Worm (Caenorhabditis elegans) whole organism, L4 larva: ENCODE data around the gene F59C12.4.

Experiments used
- D1046.2 ChIP-seq: fragments of 200-800 bp; sonication (Bioruptor generic); IDR thresholded peaks from 2 replicates; pipeline ENCODE4 v1.3.6; 2022; ENCODE audit warnings: missing genetic modification characterization, missing compliant biosample characterization
- F37D6.2 ChIP-seq: sonication (generic microtip); optimal IDR thresholded peaks from 2 replicates; lab custom pipeline; 2016; ENCODE audit warnings: mild to moderate bottlenecking, missing genetic modification characterization, missing compliant biosample characterization
- F49E8.2 ChIP-seq: sonication (generic microtip); optimal IDR thresholded peaks from 2 replicates; lab custom pipeline; 2016; ENCODE audit warnings: missing compliant biosample characterization, mild to moderate bottlenecking, missing genetic modification characterization, borderline replicate concordance
- Y105C5A.15 ChIP-seq: fragments of 200-800 bp; sonication (Bioruptor generic); IDR thresholded peaks from 2 replicates; pipeline ENCODE4 v1.3.6; 2022; ENCODE audit warnings: missing genetic modification characterization, missing compliant biosample characterization
- Y5F2A.4 ChIP-seq: fragments of 200-800 bp; sonication (Bioruptor generic); optimal IDR thresholded peaks from 2 replicates; lab custom pipeline; 2018; ENCODE audit warnings: mild to moderate bottlenecking, missing genetic modification characterization, missing compliant biosample characterization
- ZK337.2 ChIP-seq: fragments of 200-800 bp; sonication (Bioruptor generic); IDR thresholded peaks from 2 replicates; pipeline ENCODE4 v1.3.6; 2022; ENCODE audit warnings: missing genetic modification reagents, missing genetic modification characterization, missing compliant biosample characterization
- arid-1 ChIP-seq: fragments of 200-800 bp; sonication (Bioruptor generic); conservative IDR thresholded peaks from 2 replicates; pipeline ENCODE4 v1.3.6; 2022; ENCODE audit warnings: missing genetic modification reagents, missing genetic modification characterization, missing compliant biosample characterization
- attf-4 ChIP-seq: sonication (generic microtip); optimal IDR thresholded peaks from 3 replicates; lab custom pipeline; 2017; ENCODE audit warnings: missing biosample characterization, missing genetic modification characterization
- ceh-28 ChIP-seq: fragments of 150-350 bp; optimal IDR thresholded peaks from 2 replicates; lab custom pipeline; 2014; ENCODE audit warnings: missing biosample characterization, missing genetic modification reagents, missing genetic modification characterization
- ceh-44 ChIP-seq: fragments of 200-800 bp; sonication (Bioruptor generic); IDR thresholded peaks from 2 replicates; pipeline ENCODE4 v1.3.6; 2022; ENCODE audit warnings: missing genetic modification reagents, missing genetic modification characterization, missing compliant biosample characterization
- ctbp-1 ChIP-seq: fragments of 200-800 bp; sonication (Bioruptor generic); IDR thresholded peaks from 2 replicates; pipeline ENCODE4 v1.3.6; 2022; ENCODE audit warnings: missing genetic modification reagents, missing genetic modification characterization, missing compliant biosample characterization
- daf-12 ChIP-seq: fragments of 150-350 bp; optimal IDR thresholded peaks from 2 replicates; lab custom pipeline; 2014; ENCODE audit warnings: missing biosample characterization, missing genetic modification reagents, missing genetic modification characterization
- daf-16 ChIP-seq, 3 experiments: sonication (generic microtip); optimal IDR thresholded peaks; 2 replicates each; lab custom pipeline; 2016 to 2017; ENCODE audit warnings: missing genetic modification characterization in 3 of 3, missing genetic modification reagents in 3 of 3, mild to moderate bottlenecking in 2 of 3, missing compliant biosample characterization in 2 of 3, missing biosample characterization in 1 of 3, moderate library complexity in 1 of 3
- daf-19 ChIP-seq: fragments of 200-800 bp; sonication (Bioruptor generic); conservative IDR thresholded peaks from 2 replicates; pipeline ENCODE4 v1.3.6; 2022; ENCODE audit warnings: missing genetic modification characterization, missing compliant biosample characterization
- dmd-6 ChIP-seq: fragments of 200-800 bp; sonication (Bioruptor generic); IDR thresholded peaks from 2 replicates; pipeline ENCODE4 v1.3.6; 2022; ENCODE audit warnings: missing genetic modification reagents, missing genetic modification characterization, missing compliant biosample characterization
- dpl-1 ChIP-seq: fragments of 150-350 bp; optimal IDR thresholded peaks from 2 replicates; lab custom pipeline; 2014; ENCODE audit warnings: missing biosample characterization, missing genetic modification reagents, missing genetic modification characterization
- egl-43 ChIP-seq: fragments of 200-800 bp; sonication (Bioruptor generic); IDR thresholded peaks from 2 replicates; pipeline ENCODE4 v1.3.6; 2022; ENCODE audit warnings: missing genetic modification reagents, missing genetic modification characterization, missing compliant biosample characterization
- fos-1 ChIP-seq: fragments of 150-350 bp; optimal IDR thresholded peaks from 2 replicates; lab custom pipeline; 2014; ENCODE audit warnings: missing biosample characterization, missing genetic modification characterization
- gei-8 ChIP-seq: fragments of 200-800 bp; sonication (Bioruptor generic); optimal IDR thresholded peaks from 2 replicates; lab custom pipeline; 2018; ENCODE audit warnings: mild to moderate bottlenecking, missing genetic modification characterization, missing compliant biosample characterization
- hif-1 ChIP-seq, 2 experiments: sonication (generic microtip); optimal IDR thresholded peaks; 2 replicates each; lab custom pipeline; 2016 to 2017; ENCODE audit warnings: missing compliant biosample characterization in 2 of 2, missing genetic modification characterization in 2 of 2, missing genetic modification reagents in 2 of 2, missing genotype in 2 of 2, mild to moderate bottlenecking in 1 of 2
- hmg-1.1 ChIP-seq: fragments of 200-800 bp; sonication (Bioruptor generic); IDR thresholded peaks from 2 replicates; pipeline ENCODE4 v1.3.6; 2022; ENCODE audit warnings: missing genetic modification reagents, missing genetic modification characterization, missing compliant biosample characterization
- lim-7 ChIP-seq: fragments of 200-800 bp; sonication (Bioruptor generic); IDR thresholded peaks from 2 replicates; pipeline ENCODE4 v1.3.6; 2022; ENCODE audit warnings: missing genetic modification characterization, missing compliant biosample characterization
- lin-13 ChIP-seq: fragments of 150-350 bp; optimal IDR thresholded peaks from 2 replicates; lab custom pipeline; 2014; ENCODE audit warnings: missing biosample characterization, missing genetic modification reagents, missing genetic modification characterization
- lin-15B ChIP-seq: fragments of 150-350 bp; sonication (generic microtip); optimal IDR thresholded peaks from 3 replicates; lab custom pipeline; 2014; ENCODE audit warnings: missing biosample characterization, missing genetic modification characterization
- lin-38 ChIP-seq: fragments of 200-800 bp; sonication (Bioruptor generic); IDR thresholded peaks from 2 replicates; pipeline ENCODE4 v1.3.6; 2022; ENCODE audit warnings: missing genetic modification reagents, missing genetic modification characterization, missing compliant biosample characterization
- lsy-2 ChIP-seq, 2 experiments: fragments of 150-350 bp in 1 of 2; sonication (generic microtip) in 1 of 2; optimal IDR thresholded peaks; 2 replicates each; lab custom pipeline; 2014 to 2017; ENCODE audit warnings: missing biosample characterization in 2 of 2, missing genetic modification characterization in 2 of 2
- mdl-1 ChIP-seq, 2 experiments: fragments of 150-350 bp in 1 of 2; sonication (generic microtip) in 1 of 2; optimal IDR thresholded peaks; 2 replicates each; lab custom pipeline; 2014 to 2017; ENCODE audit warnings: missing biosample characterization in 2 of 2, missing genetic modification characterization in 2 of 2
- mdt-29 ChIP-seq: fragments of 200-800 bp; sonication (Bioruptor generic); IDR thresholded peaks from 2 replicates; pipeline ENCODE4 v1.3.6; 2022; ENCODE audit warnings: missing genetic modification reagents, missing genetic modification characterization, missing compliant biosample characterization
- mep-1 ChIP-seq: fragments of 150-350 bp; sonication (generic microtip); optimal IDR thresholded peaks from 3 replicates; lab custom pipeline; 2014; ENCODE audit warnings: missing biosample characterization, missing genetic modification characterization
- mxl-2 ChIP-seq: fragments of 200-800 bp; sonication (Bioruptor generic); conservative IDR thresholded peaks from 2 replicates; pipeline ENCODE4 v1.3.6; 2022; ENCODE audit warnings: missing genetic modification reagents, missing genetic modification characterization, missing compliant biosample characterization
- mxl-3 ChIP-seq: fragments of 200-800 bp; sonication (Bioruptor generic); optimal IDR thresholded peaks from 2 replicates; lab custom pipeline; 2018; ENCODE audit warnings: mild to moderate bottlenecking, missing genetic modification characterization, missing compliant biosample characterization
- nhr-10 ChIP-seq: fragments of 150-350 bp; optimal IDR thresholded peaks from 2 replicates; lab custom pipeline; 2014; ENCODE audit warnings: missing biosample characterization, missing genetic modification characterization
- nhr-11 ChIP-seq: fragments of 150-350 bp; optimal IDR thresholded peaks from 2 replicates; lab custom pipeline; 2014; ENCODE audit warnings: missing biosample characterization, missing genetic modification characterization
- nhr-28 ChIP-seq: fragments of 150-350 bp; optimal IDR thresholded peaks from 2 replicates; lab custom pipeline; 2014; ENCODE audit warnings: missing biosample characterization, missing genetic modification characterization
- nhr-42 ChIP-seq: fragments of 200-800 bp; sonication (Bioruptor generic); IDR thresholded peaks from 2 replicates; pipeline ENCODE4 v1.3.6; 2022; ENCODE audit warnings: missing genetic modification characterization, missing compliant biosample characterization
- nhr-6 ChIP-seq: fragments of 150-350 bp; optimal IDR thresholded peaks from 2 replicates; lab custom pipeline; 2014; ENCODE audit warnings: missing biosample characterization, missing genetic modification characterization
- nhr-76 ChIP-seq: fragments of 150-350 bp; optimal IDR thresholded peaks from 2 replicates; lab custom pipeline; 2014; ENCODE audit warnings: missing biosample characterization, missing genetic modification characterization
- nhr-77 ChIP-seq: fragments of 150-350 bp; optimal IDR thresholded peaks from 2 replicates; lab custom pipeline; 2014; ENCODE audit warnings: missing biosample characterization, missing genetic modification characterization
- pha-4 ChIP-seq, 2 experiments: fragments of 150-350 bp in 1 of 2; fragments of 200-800 bp in 1 of 2; sonication (Bioruptor generic) in 1 of 2; IDR thresholded peaks in 1 of 2; optimal IDR thresholded peaks in 1 of 2; 2 replicates each; pipeline versions ENCODE4 v1.3.6 to Lab custom; 2014 to 2022; ENCODE audit warnings: missing genetic modification characterization in 2 of 2, missing genetic modification reagents in 2 of 2, missing biosample characterization in 1 of 2, missing compliant biosample characterization in 1 of 2
- php-3 ChIP-seq: fragments of 200-800 bp; sonication (Bioruptor generic); IDR thresholded peaks from 2 replicates; pipeline ENCODE4 v1.3.6; 2022; ENCODE audit warnings: missing genetic modification reagents, missing genetic modification characterization, missing compliant biosample characterization
- pqm-1 ChIP-seq: sonication (generic microtip); optimal IDR thresholded peaks from 2 replicates; lab custom pipeline; 2017; ENCODE audit warnings: missing biosample characterization, missing genetic modification characterization
- rbr-2 ChIP-seq: sonication (generic microtip); optimal IDR thresholded peaks from 2 replicates; lab custom pipeline; 2016; ENCODE audit warnings: missing genotype, missing genetic modification characterization, missing compliant biosample characterization
- saeg-2 ChIP-seq: fragments of 200-800 bp; sonication (Bioruptor generic); IDR thresholded peaks from 2 replicates; pipeline ENCODE4 v1.3.6; 2022; ENCODE audit warnings: missing genetic modification reagents, missing genetic modification characterization, missing compliant biosample characterization
- tra-1 ChIP-seq: fragments of 200-800 bp; sonication (Bioruptor generic); IDR thresholded peaks from 2 replicates; pipeline ENCODE4 v1.3.6; 2022; ENCODE audit warnings: missing genetic modification reagents, missing genetic modification characterization, missing compliant biosample characterization
- unc-39 ChIP-seq: sonication (generic microtip); optimal IDR thresholded peaks from 2 replicates; lab custom pipeline; 2017; ENCODE audit warnings: missing biosample characterization, missing genetic modification characterization
- vab-7 ChIP-seq: fragments of 200-800 bp; sonication (Bioruptor generic); IDR thresholded peaks from 2 replicates; pipeline ENCODE4 v1.3.6; 2022; ENCODE audit warnings: missing genetic modification reagents, missing genetic modification characterization, missing compliant biosample characterization
- zag-1 ChIP-seq: fragments of 150-350 bp; optimal IDR thresholded peaks from 2 replicates; lab custom pipeline; 2014; ENCODE audit warnings: missing biosample characterization, missing genetic modification characterization
- zfp-3 ChIP-seq: fragments of 200-800 bp; sonication (Bioruptor generic); conservative IDR thresholded peaks from 2 replicates; pipeline ENCODE4 v1.3.6; 2022; ENCODE audit warnings: missing genetic modification reagents, missing genetic modification characterization, missing compliant biosample characterization
- zip-11 ChIP-seq: fragments of 200-800 bp; sonication (Bioruptor generic); IDR thresholded peaks from 2 replicates; pipeline ENCODE4 v1.3.6; 2022; ENCODE audit warnings: missing genetic modification characterization, missing compliant biosample characterization
- ztf-7 ChIP-seq: fragments of 150-350 bp; optimal IDR thresholded peaks from 2 replicates; lab custom pipeline; 2014; ENCODE audit warnings: missing biosample characterization, missing genetic modification characterization

Gene F59C12.4

DNA sequence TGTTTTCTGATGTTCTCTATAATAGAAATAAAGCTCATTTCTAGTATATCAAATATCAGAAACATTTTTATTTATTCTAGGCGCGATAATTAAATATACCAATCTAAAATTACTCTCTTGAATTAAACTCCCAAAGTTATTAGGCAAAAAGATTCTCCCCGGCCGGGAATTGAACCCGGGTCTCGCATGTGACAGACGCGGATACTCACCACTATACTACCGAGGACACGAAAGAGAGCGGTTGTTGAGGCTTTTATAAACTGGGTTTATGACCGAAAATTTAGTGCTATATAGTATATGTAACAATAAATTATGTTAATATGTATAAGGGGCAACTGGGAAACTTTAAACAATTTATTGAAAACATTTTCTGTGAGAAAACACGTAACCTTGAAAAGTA lies 2.1 kb upstream of the F59C12.4 start (continued):
- peak in 1 of 2 experiments; percentile 51 for TF ChIP-seq mdl-1 (tag; optimal IDR thresholded peaks at IDR 0.05; lab: Kevin White, UChicago)
- peak in 1 of 2 experiments; percentile 57 for TF ChIP-seq lsy-2 (tag; optimal IDR thresholded peaks at IDR 0.05; lab: Kevin White, UChicago)
- TF ChIP-seq tra-1: peak; percentile 67
- TF ChIP-seq lin-38: no peak; the same call in 1 of the 2 replicates
- peak; percentile 62; the same call in 1 of the 2 replicates for TF ChIP-seq saeg-2 (GFP tag; lab: Robert Waterston, UW)
- TF ChIP-seq ZK337.2: 0 out of 2 replicates have a peak, but pooled peaks have one; percentile 48
- no peak for TF ChIP-seq nhr-76 (tag; lab: Kevin White, UChicago)
- no peak for TF ChIP-seq unc-39 (tag; lab: Kevin White, UChicago)
- TF ChIP-seq nhr-77 (tag; lab: Kevin White, UChicago): peak; percentile 41
- peak; percentile 19 to 92 for TF ChIP-seq daf-16 (GFP tag; optimal IDR thresholded peaks at IDR 0.05; lab: Kevin White, UChicago)
- TF ChIP-seq daf-16 (tag; optimal IDR thresholded peaks at IDR 0.05; lab: Kevin White, UChicago): peak; percentile 63
- TF ChIP-seq nhr-11 (tag; lab: Kevin White, UChicago): no peak
- TF ChIP-seq arid-1 (GFP tag; lab: Robert Waterston, UW): peak; percentile 77; the same call in 1 of the 2 replicates
- peak; percentile 56 for TF ChIP-seq mxl-3
- TF ChIP-seq zip-11 (GFP tag; lab: Robert Waterston, UW): 0 out of 2 replicates have a peak, but pooled peaks have one; percentile 69
- no peak for TF ChIP-seq mxl-2
- TF ChIP-seq ceh-28 (tag; lab: Kevin White, UChicago): no peak
- peak; percentile 24 for TF ChIP-seq Y5F2A.4 (GFP tag; lab: Kevin White, UChicago)
- TF ChIP-seq lin-13 (GFP tag; lab: Kevin White, UChicago): peak; percentile 12
- no peak for TF ChIP-seq zag-1 (tag; lab: Kevin White, UChicago)
- peak; percentile 67 for TF ChIP-seq ztf-7
- TF ChIP-seq dpl-1 (GFP tag; lab: Kevin White, UChicago): peak; percentile 6
- TF ChIP-seq Y105C5A.15 (GFP tag; lab: Robert Waterston, UW): peak; percentile 56; the same call in 1 of the 2 replicates
- TF ChIP-seq fos-1 (tag; lab: Kevin White, UChicago): no peak
- peak; percentile 61; the same call in 1 of the 2 replicates for TF ChIP-seq zfp-3 (GFP tag; lab: Robert Waterston, UW)
- TF ChIP-seq pqm-1 (tag; lab: Kevin White, UChicago): no peak
- TF ChIP-seq mdt-29 (GFP tag; lab: Robert Waterston, UW): peak; percentile 54; the same call in 1 of the 2 replicates
- TF ChIP-seq attf-4 (tag; lab: Kevin White, UChicago): no peak
- peak; percentile 64 for TF ChIP-seq gei-8
- peak; percentile 79 for TF ChIP-seq daf-19 (GFP tag; lab: Robert Waterston, UW)
- no peak for TF ChIP-seq daf-12 (tag; lab: Kevin White, UChicago)
- peak; percentile 76 for TF ChIP-seq mep-1 (tag; lab: Kevin White, UChicago)
- TF ChIP-seq dmd-6 (GFP tag; lab: Robert Waterston, UW): peak; percentile 65
- TF ChIP-seq ceh-44 (GFP tag; lab: Robert Waterston, UW): 0 out of 2 replicates have a peak, but pooled peaks have one; percentile 3
- TF ChIP-seq vab-7 (GFP tag; lab: Robert Waterston, UW): peak; percentile 79
- peak; percentile 15 for TF ChIP-seq nhr-28 (tag; lab: Kevin White, UChicago)
- TF ChIP-seq lin-15B (tag; lab: Kevin White, UChicago): no peak
- TF ChIP-seq hif-1 (tag; optimal IDR thresholded peaks at IDR 0.05; lab: Kevin White, UChicago): peak in 1 of 2 experiments; percentile 36
- TF ChIP-seq F37D6.2 (tag; lab: Kevin White, UChicago): peak; percentile 31
- TF ChIP-seq nhr-10: no peak
- TF ChIP-seq lim-7 (GFP tag; lab: Robert Waterston, UW): peak; percentile 82
- peak; percentile 11 for TF ChIP-seq nhr-6 (tag; lab: Kevin White, UChicago)
- TF ChIP-seq F49E8.2: peak; percentile 57
- peak; percentile 85 for TF ChIP-seq hmg-1.1 (GFP tag; lab: Robert Waterston, UW)
- peak; percentile 56 for TF ChIP-seq rbr-2
- TF ChIP-seq pha-4 (GFP tag; IDR thresholded peaks at IDR 0.05; lab: Robert Waterston, UW): peak; percentile 83
- no peak for TF ChIP-seq pha-4 (tag; optimal IDR thresholded peaks at IDR 0.05; lab: Kevin White, UChicago)
- TF ChIP-seq nhr-42 (GFP tag; lab: Robert Waterston, UW): peak; percentile 56; the same call in 1 of the 2 replicates
- peak; percentile 78 for TF ChIP-seq egl-43
- TF ChIP-seq D1046.2: 0 out of 2 replicates have a peak, but pooled peaks have one; percentile 64
- peak; percentile 47; the same call in 1 of the 2 replicates for TF ChIP-seq php-3
- peak; percentile 68 for TF ChIP-seq ctbp-1
